Worm (Caenorhabditis elegans) whole organism, L4 larva: ENCODE data around the gene txt-1.

Experiments used
- D1046.2 ChIP-seq: fragments of 200-800 bp; sonication (Bioruptor generic); IDR thresholded peaks from 2 replicates; pipeline ENCODE4 v1.3.6; 2022; ENCODE audit warnings: missing genetic modification characterization, missing compliant biosample characterization
- F10B5.3 ChIP-seq: sonication (generic microtip); optimal IDR thresholded peaks from 2 replicates; lab custom pipeline; 2016; ENCODE audit warnings: mild to moderate bottlenecking, missing genetic modification characterization, missing compliant biosample characterization
- R02D3.7 ChIP-seq: fragments of 150-350 bp; sonication (generic microtip); optimal IDR thresholded peaks from 3 replicates; lab custom pipeline; 2014; ENCODE audit warnings: missing biosample characterization, missing genetic modification characterization
- Y105C5A.15 ChIP-seq: fragments of 200-800 bp; sonication (Bioruptor generic); IDR thresholded peaks from 2 replicates; pipeline ENCODE4 v1.3.6; 2022; ENCODE audit warnings: missing genetic modification characterization, missing compliant biosample characterization
- Y48G9A.11 ChIP-seq: fragments of 200-800 bp; sonication (Bioruptor generic); IDR thresholded peaks from 2 replicates; pipeline ENCODE4 v1.3.6; 2022; ENCODE audit warnings: missing genetic modification reagents, missing genetic modification characterization, missing compliant biosample characterization
- Y5F2A.4 ChIP-seq: fragments of 200-800 bp; sonication (Bioruptor generic); optimal IDR thresholded peaks from 2 replicates; lab custom pipeline; 2018; ENCODE audit warnings: mild to moderate bottlenecking, missing genetic modification characterization, missing compliant biosample characterization
- arid-1 ChIP-seq: fragments of 200-800 bp; sonication (Bioruptor generic); conservative IDR thresholded peaks from 2 replicates; pipeline ENCODE4 v1.3.6; 2022; ENCODE audit warnings: missing genetic modification reagents, missing genetic modification characterization, missing compliant biosample characterization
- attf-4 ChIP-seq: sonication (generic microtip); optimal IDR thresholded peaks from 3 replicates; lab custom pipeline; 2017; ENCODE audit warnings: missing biosample characterization, missing genetic modification characterization
- ceh-32 ChIP-seq: sonication (generic microtip); optimal IDR thresholded peaks from 2 replicates; lab custom pipeline; 2016; ENCODE audit warnings: mild to moderate bottlenecking, missing genetic modification characterization, missing compliant biosample characterization; ENCODE audit not compliant: poor library complexity
- ceh-62 ChIP-seq: sonication (generic microtip); optimal IDR thresholded peaks from 2 replicates; lab custom pipeline; 2017; ENCODE audit warnings: missing biosample characterization, missing genetic modification characterization
- ceh-82 ChIP-seq: sonication (generic microtip); optimal IDR thresholded peaks from 2 replicates; lab custom pipeline; 2017; ENCODE audit warnings: missing biosample characterization, missing genetic modification characterization
- cey-2 ChIP-seq: sonication (generic microtip); optimal IDR thresholded peaks from 3 replicates; lab custom pipeline; 2017; ENCODE audit warnings: missing genetic modification characterization, mild to moderate bottlenecking, missing compliant biosample characterization, antibody characterized with exemption, borderline replicate concordance; ENCODE audit not compliant: insufficient read depth
- ctbp-1 ChIP-seq: fragments of 200-800 bp; sonication (Bioruptor generic); IDR thresholded peaks from 2 replicates; pipeline ENCODE4 v1.3.6; 2022; ENCODE audit warnings: missing genetic modification reagents, missing genetic modification characterization, missing compliant biosample characterization
- daf-16 ChIP-seq, 3 experiments: sonication (generic microtip); optimal IDR thresholded peaks; 2 replicates each; lab custom pipeline; 2016 to 2017; ENCODE audit warnings: missing genetic modification characterization in 3 of 3, missing genetic modification reagents in 3 of 3, mild to moderate bottlenecking in 2 of 3, missing compliant biosample characterization in 2 of 3, missing biosample characterization in 1 of 3, moderate library complexity in 1 of 3
- daf-8 ChIP-seq: fragments of 200-800 bp; sonication (Bioruptor generic); IDR thresholded peaks from 2 replicates; pipeline ENCODE4 v1.3.6; 2022; ENCODE audit warnings: missing genetic modification characterization, missing compliant biosample characterization
- dmd-6 ChIP-seq: fragments of 200-800 bp; sonication (Bioruptor generic); IDR thresholded peaks from 2 replicates; pipeline ENCODE4 v1.3.6; 2022; ENCODE audit warnings: missing genetic modification reagents, missing genetic modification characterization, missing compliant biosample characterization
- dmd-9 ChIP-seq: fragments of 200-800 bp; sonication (Bioruptor generic); IDR thresholded peaks from 2 replicates; pipeline ENCODE4 v1.3.6; 2022; ENCODE audit warnings: missing genetic modification reagents, missing genetic modification characterization, missing compliant biosample characterization
- dve-1 ChIP-seq: sonication (generic microtip); optimal IDR thresholded peaks from 2 replicates; lab custom pipeline; 2017; ENCODE audit warnings: antibody characterized with exemption, mild to moderate bottlenecking, missing genetic modification characterization, missing compliant biosample characterization; ENCODE audit not compliant: insufficient read depth
- egl-43 ChIP-seq: fragments of 200-800 bp; sonication (Bioruptor generic); IDR thresholded peaks from 2 replicates; pipeline ENCODE4 v1.3.6; 2022; ENCODE audit warnings: missing genetic modification reagents, missing genetic modification characterization, missing compliant biosample characterization
- gei-8 ChIP-seq: fragments of 200-800 bp; sonication (Bioruptor generic); optimal IDR thresholded peaks from 2 replicates; lab custom pipeline; 2018; ENCODE audit warnings: mild to moderate bottlenecking, missing genetic modification characterization, missing compliant biosample characterization
- hlh-30 ChIP-seq: sonication (generic microtip); optimal IDR thresholded peaks from 2 replicates; lab custom pipeline; 2017; ENCODE audit warnings: antibody characterized with exemption, mild to moderate bottlenecking, missing genetic modification characterization, missing compliant biosample characterization; ENCODE audit not compliant: insufficient read depth
- hmg-1.1 ChIP-seq: fragments of 200-800 bp; sonication (Bioruptor generic); IDR thresholded peaks from 2 replicates; pipeline ENCODE4 v1.3.6; 2022; ENCODE audit warnings: missing genetic modification reagents, missing genetic modification characterization, missing compliant biosample characterization
- jun-1 ChIP-seq: fragments of 150-350 bp; optimal IDR thresholded peaks from 2 replicates; lab custom pipeline; 2014; ENCODE audit warnings: missing biosample characterization, missing genetic modification reagents, missing genetic modification characterization
- lim-7 ChIP-seq: fragments of 200-800 bp; sonication (Bioruptor generic); IDR thresholded peaks from 2 replicates; pipeline ENCODE4 v1.3.6; 2022; ENCODE audit warnings: missing genetic modification characterization, missing compliant biosample characterization
- lin-15B ChIP-seq: fragments of 150-350 bp; sonication (generic microtip); optimal IDR thresholded peaks from 3 replicates; lab custom pipeline; 2014; ENCODE audit warnings: missing biosample characterization, missing genetic modification characterization
- lin-38 ChIP-seq: fragments of 200-800 bp; sonication (Bioruptor generic); IDR thresholded peaks from 2 replicates; pipeline ENCODE4 v1.3.6; 2022; ENCODE audit warnings: missing genetic modification reagents, missing genetic modification characterization, missing compliant biosample characterization
- lin-39 ChIP-seq: fragments of 150-350 bp; optimal IDR thresholded peaks from 2 replicates; lab custom pipeline; 2014; ENCODE audit warnings: missing biosample characterization, missing genetic modification reagents, missing genetic modification characterization
- mdl-1 ChIP-seq, 2 experiments: fragments of 150-350 bp in 1 of 2; sonication (generic microtip) in 1 of 2; optimal IDR thresholded peaks; 2 replicates each; lab custom pipeline; 2014 to 2017; ENCODE audit warnings: missing biosample characterization in 2 of 2, missing genetic modification characterization in 2 of 2
- mep-1 ChIP-seq: fragments of 150-350 bp; sonication (generic microtip); optimal IDR thresholded peaks from 3 replicates; lab custom pipeline; 2014; ENCODE audit warnings: missing biosample characterization, missing genetic modification characterization
- nhr-102 ChIP-seq: sonication (generic microtip); optimal IDR thresholded peaks from 2 replicates; lab custom pipeline; 2016; ENCODE audit warnings: mild to moderate bottlenecking, missing genetic modification characterization, moderate library complexity, missing compliant biosample characterization
- nhr-11 ChIP-seq: fragments of 150-350 bp; optimal IDR thresholded peaks from 2 replicates; lab custom pipeline; 2014; ENCODE audit warnings: missing biosample characterization, missing genetic modification characterization
- nhr-111 ChIP-seq: fragments of 200-800 bp; sonication (Bioruptor generic); optimal IDR thresholded peaks from 2 replicates; lab custom pipeline; 2018; ENCODE audit warnings: mild to moderate bottlenecking, missing genetic modification characterization, missing compliant biosample characterization
- nhr-237 ChIP-seq: sonication (generic microtip); optimal IDR thresholded peaks from 2 replicates; lab custom pipeline; 2017; ENCODE audit warnings: missing biosample characterization, missing genetic modification characterization
- nhr-25 ChIP-seq: sonication (generic microtip); optimal IDR thresholded peaks from 2 replicates; lab custom pipeline; 2017; ENCODE audit warnings: missing genetic modification characterization, mild to moderate bottlenecking, missing compliant biosample characterization, antibody characterized with exemption, moderate library complexity, borderline replicate concordance; ENCODE audit not compliant: insufficient read depth
- nhr-48 ChIP-seq: sonication (generic microtip); optimal IDR thresholded peaks from 2 replicates; lab custom pipeline; 2016; ENCODE audit warnings: mild to moderate bottlenecking, missing genetic modification characterization, missing compliant biosample characterization
- nhr-6 ChIP-seq: fragments of 150-350 bp; optimal IDR thresholded peaks from 2 replicates; lab custom pipeline; 2014; ENCODE audit warnings: missing biosample characterization, missing genetic modification characterization
- nhr-77 ChIP-seq: fragments of 150-350 bp; optimal IDR thresholded peaks from 2 replicates; lab custom pipeline; 2014; ENCODE audit warnings: missing biosample characterization, missing genetic modification characterization
- pha-4 ChIP-seq, 2 experiments: fragments of 150-350 bp in 1 of 2; fragments of 200-800 bp in 1 of 2; sonication (Bioruptor generic) in 1 of 2; IDR thresholded peaks in 1 of 2; optimal IDR thresholded peaks in 1 of 2; 2 replicates each; pipeline versions ENCODE4 v1.3.6 to Lab custom; 2014 to 2022; ENCODE audit warnings: missing genetic modification characterization in 2 of 2, missing genetic modification reagents in 2 of 2, missing biosample characterization in 1 of 2, missing compliant biosample characterization in 1 of 2
- pqm-1 ChIP-seq: sonication (generic microtip); optimal IDR thresholded peaks from 2 replicates; lab custom pipeline; 2017; ENCODE audit warnings: missing biosample characterization, missing genetic modification characterization
- saeg-2 ChIP-seq: fragments of 200-800 bp; sonication (Bioruptor generic); IDR thresholded peaks from 2 replicates; pipeline ENCODE4 v1.3.6; 2022; ENCODE audit warnings: missing genetic modification reagents, missing genetic modification characterization, missing compliant biosample characterization
- sdz-12 ChIP-seq: fragments of 200-800 bp; sonication (Bioruptor generic); optimal IDR thresholded peaks from 2 replicates; lab custom pipeline; 2018; ENCODE audit warnings: mild to moderate bottlenecking, missing genetic modification characterization, missing compliant biosample characterization
- set-16 ChIP-seq: fragments of 200-800 bp; sonication (Bioruptor generic); IDR thresholded peaks from 2 replicates; pipeline ENCODE4 v1.3.6; 2022; ENCODE audit warnings: missing genetic modification reagents, missing genetic modification characterization, missing compliant biosample characterization
- skn-1 ChIP-seq: fragments of 150-350 bp; optimal IDR thresholded peaks from 2 replicates; lab custom pipeline; 2014; ENCODE audit warnings: missing biosample characterization, missing genetic modification characterization
- snpc-1.2 ChIP-seq: fragments of 200-800 bp; sonication (Bioruptor generic); IDR thresholded peaks from 2 replicates; pipeline ENCODE4 v1.3.6; 2022; ENCODE audit warnings: missing genetic modification reagents, missing genetic modification characterization, missing compliant biosample characterization
- snpc-4 ChIP-seq: fragments of 150-350 bp; optimal IDR thresholded peaks from 2 replicates; lab custom pipeline; 2014; ENCODE audit warnings: missing biosample characterization, missing genetic modification characterization
- spr-1 ChIP-seq: sonication (generic microtip); optimal IDR thresholded peaks from 2 replicates; lab custom pipeline; 2016; ENCODE audit warnings: mild to moderate bottlenecking, missing genetic modification characterization, missing compliant biosample characterization
- vab-7 ChIP-seq: fragments of 200-800 bp; sonication (Bioruptor generic); IDR thresholded peaks from 2 replicates; pipeline ENCODE4 v1.3.6; 2022; ENCODE audit warnings: missing genetic modification reagents, missing genetic modification characterization, missing compliant biosample characterization
- zfp-3 ChIP-seq: fragments of 200-800 bp; sonication (Bioruptor generic); conservative IDR thresholded peaks from 2 replicates; pipeline ENCODE4 v1.3.6; 2022; ENCODE audit warnings: missing genetic modification reagents, missing genetic modification characterization, missing compliant biosample characterization
- ztf-7 ChIP-seq: fragments of 150-350 bp; optimal IDR thresholded peaks from 2 replicates; lab custom pipeline; 2014; ENCODE audit warnings: missing biosample characterization, missing genetic modification characterization

The txt-1 gene

ce11 chrII:65484-65883 is 40.5 kb upstream of the txt-1 start:
- TF ChIP-seq spr-1 (tag; lab: Kevin White, UChicago) = no peak
- TF ChIP-seq skn-1 = no peak
- no peak for TF ChIP-seq dmd-9 (GFP tag; lab: Robert Waterston, UW)
- TF ChIP-seq Y105C5A.15 = no peak
- TF ChIP-seq R02D3.7 (tag; lab: Kevin White, UChicago) = no peak
- no peak for TF ChIP-seq saeg-2
- TF ChIP-seq sdz-12 = no peak
- TF ChIP-seq lim-7 = no peak
- no peak for TF ChIP-seq snpc-4 (tag; lab: Kevin White, UChicago)
- no peak for TF ChIP-seq daf-16 (GFP tag; optimal IDR thresholded peaks at IDR 0.05; lab: Kevin White, UChicago)
- no peak for TF ChIP-seq daf-16 (tag; optimal IDR thresholded peaks at IDR 0.05; lab: Kevin White, UChicago)
- no peak for TF ChIP-seq pha-4 (GFP tag; IDR thresholded peaks at IDR 0.05; lab: Robert Waterston, UW)
- no peak for TF ChIP-seq pha-4 (tag; optimal IDR thresholded peaks at IDR 0.05; lab: Kevin White, UChicago)
- peak; percentile 32; the same call in 1 of the 2 replicates for TF ChIP-seq dmd-6 (GFP tag; lab: Robert Waterston, UW)
- no peak for TF ChIP-seq lin-38 (GFP tag; lab: Robert Waterston, UW)
- no peak for TF ChIP-seq cey-2 (tag; lab: Kevin White, UChicago)
- TF ChIP-seq zfp-3 (GFP tag; lab: Robert Waterston, UW) = no peak
- TF ChIP-seq egl-43 = no peak
- TF ChIP-seq ztf-7 (tag; lab: Kevin White, UChicago) = no peak
- TF ChIP-seq mep-1 = no peak
- TF ChIP-seq nhr-77 (tag; lab: Kevin White, UChicago) = no peak
- TF ChIP-seq ceh-32 (tag; lab: Kevin White, UChicago) = no peak
- TF ChIP-seq dve-1 (tag; lab: Kevin White, UChicago) = peak; percentile 13
- peak; percentile 31 for TF ChIP-seq pqm-1 (tag; lab: Kevin White, UChicago)
- TF ChIP-seq F10B5.3 = no peak

ce11 chrII:66322-66721 is 39.7 kb upstream of the txt-1 start:
- TF ChIP-seq hlh-30 = peak; percentile 86
- no peak for TF ChIP-seq ceh-82 (tag; lab: Kevin White, UChicago)
- TF ChIP-seq daf-16 (GFP tag; optimal IDR thresholded peaks at IDR 0.05; lab: Kevin White, UChicago) = no peak
- TF ChIP-seq daf-16 (tag; optimal IDR thresholded peaks at IDR 0.05; lab: Kevin White, UChicago) = peak; percentile 19
- no peak for TF ChIP-seq F10B5.3
- TF ChIP-seq attf-4 (tag; lab: Kevin White, UChicago) = no peak
- TF ChIP-seq pqm-1 (tag; lab: Kevin White, UChicago) = no peak
- TF ChIP-seq set-16 (GFP tag; lab: Robert Waterston, UW) = no peak
- TF ChIP-seq D1046.2 (GFP tag; lab: Robert Waterston, UW) = no peak
- TF ChIP-seq daf-8 (GFP tag; lab: Robert Waterston, UW) = no peak
- no peak for TF ChIP-seq lin-15B (tag; lab: Kevin White, UChicago)
- TF ChIP-seq nhr-102 (tag; lab: Kevin White, UChicago) = no peak
- no peak for TF ChIP-seq lin-39 (tag; lab: Kevin White, UChicago)
- TF ChIP-seq R02D3.7 (tag; lab: Kevin White, UChicago) = no peak
- TF ChIP-seq arid-1 (GFP tag; lab: Robert Waterston, UW) = 0 out of 2 replicates have a peak, but pooled peaks have one; percentile 21
- no peak for TF ChIP-seq nhr-111 (GFP tag; lab: Kevin White, UChicago)
- peak; percentile 29; the same call in 1 of the 2 replicates for TF ChIP-seq hmg-1.1 (GFP tag; lab: Robert Waterston, UW)
- TF ChIP-seq nhr-25 (tag; lab: Kevin White, UChicago) = peak; percentile 48
- TF ChIP-seq jun-1 = no peak
- no peak for TF ChIP-seq ctbp-1 (GFP tag; lab: Robert Waterston, UW)
- no peak for TF ChIP-seq nhr-237 (tag; lab: Kevin White, UChicago)
- no peak for TF ChIP-seq snpc-1.2 (GFP tag; lab: Robert Waterston, UW)
- no peak for TF ChIP-seq lim-7
- peak; percentile 44 for TF ChIP-seq nhr-48 (tag; lab: Kevin White, UChicago)
- TF ChIP-seq nhr-11 (tag; lab: Kevin White, UChicago) = peak; percentile 2
- no peak for TF ChIP-seq ceh-62
- peak; percentile 27 to 84 for TF ChIP-seq mdl-1 (tag; optimal IDR thresholded peaks at IDR 0.05; lab: Kevin White, UChicago)
- no peak for TF ChIP-seq vab-7 (GFP tag; lab: Robert Waterston, UW)
- no peak for TF ChIP-seq Y48G9A.11 (GFP tag; lab: Robert Waterston, UW)
- TF ChIP-seq nhr-6 = peak; percentile 17
- no peak for TF ChIP-seq Y5F2A.4
- no peak for TF ChIP-seq gei-8 (GFP tag; lab: Kevin White, UChicago)
